Worm (Caenorhabditis elegans) whole organism, L2 larva: Measurements from ENCODE around the gene wah-1.

ENCODE experiments used
- ama-1 ChIP-seq: fragments of 150-350 bp; optimal IDR thresholded peaks from 2 replicates; lab custom pipeline; 2018; ENCODE audit warnings: inconsistent platforms
- blmp-1 ChIP-seq: sonication (generic microtip); optimal IDR thresholded peaks from 2 replicates; lab custom pipeline; 2017; ENCODE audit warnings: missing genetic modification characterization, mild to moderate bottlenecking, missing compliant biosample characterization, antibody characterized with exemption, moderate library complexity; ENCODE audit not compliant: insufficient read depth
- elt-1 ChIP-seq: fragments of 150-350 bp; optimal IDR thresholded peaks from 2 replicates; lab custom pipeline; 2014; ENCODE audit warnings: missing biosample characterization, missing genetic modification characterization
- mdl-1 ChIP-seq, 2 experiments: fragments of 150-350 bp in 1 of 2; sonication (generic microtip) in 1 of 2; optimal IDR thresholded peaks; 2 replicates each; lab custom pipeline; 2017; ENCODE audit warnings: missing biosample characterization in 2 of 2, missing genetic modification characterization in 2 of 2
- nhr-11 ChIP-seq: fragments of 150-350 bp; optimal IDR thresholded peaks from 2 replicates; lab custom pipeline; 2014; ENCODE audit warnings: missing biosample characterization, missing genetic modification characterization
- nhr-12 ChIP-seq: fragments of 150-350 bp; optimal IDR thresholded peaks from 2 replicates; lab custom pipeline; 2014; ENCODE audit warnings: missing biosample characterization, missing genetic modification characterization
- skn-1 ChIP-seq: sonication (generic microtip); optimal IDR thresholded peaks from 2 replicates; lab custom pipeline; 2017; ENCODE audit warnings: missing biosample characterization, missing genetic modification characterization

ce11 chrIII:12015611-12016010 is 25.6 kb downstream of the wah-1 start:
- TF ChIP-seq blmp-1 (tag; lab: Kevin White, UChicago) (peak; percentile 17), elt-1 (no peak), mdl-1 (tag; optimal IDR thresholded peaks at IDR 0.05; lab: Kevin White, UChicago) (no peak), nhr-12 (no peak), ama-1 (lab: Kevin White, UChicago) (no peak), skn-1 (no peak), nhr-11 (tag; lab: Kevin White, UChicago) (no peak)
